Fruit fly (Drosophila melanogaster): ENCODE measurements around the gene NimC4.

The NimC4 gene

dm6 chr2L:14094606-14095005 lies 47.2 kb downstream of the NimC4 start (continued):
- TF ChIP-seq CG15514 (GFP tag; optimal IDR thresholded peaks at IDR 0.05) (no peak), CG7839 (tag; optimal IDR thresholded peaks at IDR 0.05) (no peak), CG5953 (GFP tag; IDR thresholded peaks at IDR 0.05) (no peak), HHEX (GFP tag; optimal IDR thresholded peaks at IDR 0.05) (no peak), dysf (GFP tag; IDR thresholded peaks at IDR 0.05) (peak; percentile 63; the same call in 2 of the 3 replicates), trem (tag; optimal IDR thresholded peaks at IDR 0.05) (no peak), C15 (GFP tag; IDR thresholded peaks at IDR 0.05) (no peak), emc (GFP tag; optimal IDR thresholded peaks at IDR 0.05) (no peak), CG7963 (GFP tag; IDR thresholded peaks at IDR 0.05; ENCODE audit: partially characterized antibody) (no peak), Sry-β (GFP tag; optimal IDR thresholded peaks at IDR 0.05) (no peak), MBD-R2 (GFP tag; IDR thresholded peaks at IDR 0.05) (no peak), lmd (GFP tag; IDR thresholded peaks at IDR 0.05) (no peak; the same call in 1 of the 2 replicates), twi (tag; optimal IDR thresholded peaks at IDR 0.05) (no peak), CG8290 (GFP tag; optimal IDR thresholded peaks at IDR 0.05) (peak; percentile 85), CG8290 (tag; optimal IDR thresholded peaks at IDR 0.05) (peak in 1 of 2 experiments; percentile 77), CG10366 (GFP tag; IDR thresholded peaks at IDR 0.05) (no peak), sens-2 (GFP tag; IDR thresholded peaks at IDR 0.05) (no peak), bigmax (GFP tag; optimal IDR thresholded peaks at IDR 0.05) (no peak), Blimp-1 (GFP tag; optimal IDR thresholded peaks at IDR 0.05) (no peak), Atf3 (GFP tag; optimal IDR thresholded peaks at IDR 0.05) (no peak), NfI (GFP tag; optimal IDR thresholded peaks at IDR 0.05) (peak; percentile 54), ab (GFP tag; optimal IDR thresholded peaks at IDR 0.05) (peak; percentile 2), zfh2 (GFP tag; optimal IDR thresholded peaks at IDR 0.05) (peak; percentile 54), lab (GFP tag; optimal IDR thresholded peaks at IDR 0.05) (no peak), fd102C (GFP tag; optimal IDR thresholded peaks at IDR 0.05) (no peak), HmgD (GFP tag; optimal IDR thresholded peaks at IDR 0.05) (peak; percentile 40), Dbx (GFP tag; IDR thresholded peaks at IDR 0.05) (no peak; the same call in none of the 3 replicates), CG31388 (GFP tag; optimal IDR thresholded peaks at IDR 0.05) (no peak), kni (GFP tag; optimal IDR thresholded peaks at IDR 0.05) (no peak), ems (GFP tag; optimal IDR thresholded peaks at IDR 0.05) (peak; percentile 24), chinmo (GFP tag; IDR thresholded peaks at IDR 0.05; ENCODE audit: partially characterized antibody) (no peak), unc-4 (GFP tag; IDR thresholded peaks at IDR 0.05; ENCODE audit: partially characterized antibody) (no peak; the same call in 1 of the 2 replicates), ro (GFP tag; IDR thresholded peaks at IDR 0.05) (no peak), Hand (GFP tag; optimal IDR thresholded peaks at IDR 0.05) (no peak), CG7786 (GFP tag; optimal IDR thresholded peaks at IDR 0.05) (peak; percentile 45), CG2712 (tag; optimal IDR thresholded peaks at IDR 0.05) (no peak), Dref (GFP tag; IDR thresholded peaks at IDR 0.05) (peak; percentile 37), CG11456 (GFP tag; IDR thresholded peaks at IDR 0.05) (no peak; the same call in 1 of the 3 replicates), D (optimal IDR thresholded peaks at IDR 0.05) (no peak), D (GFP tag; optimal IDR thresholded peaks at IDR 0.05) (no peak), CG7357 (GFP tag; IDR thresholded peaks at IDR 0.05) (no peak), zen (tag; optimal IDR thresholded peaks at IDR 0.05) (no peak), CG10654 (GFP tag; optimal IDR thresholded peaks at IDR 0.05) (peak; percentile 17), Atf6 (GFP tag; IDR thresholded peaks at IDR 0.05) (no peak), CG11696 (GFP tag; IDR thresholded peaks at IDR 0.05) (no peak), wek (GFP tag; optimal IDR thresholded peaks at IDR 0.05) (no peak), CG17385 (GFP tag; optimal IDR thresholded peaks at IDR 0.05) (no peak), CG42726 (GFP tag; IDR thresholded peaks at IDR 0.05; ENCODE audit: partially characterized antibody) (no peak; the same call in 1 of the 2 replicates), stc (GFP tag; IDR thresholded peaks at IDR 0.05) (no peak), az2 (GFP tag; optimal IDR thresholded peaks at IDR 0.05) (peak; percentile 17), cato (GFP tag; optimal IDR thresholded peaks at IDR 0.05; ENCODE audit: borderline replicate concordance) (peak; percentile 6), zf30C (GFP tag; optimal IDR thresholded peaks at IDR 0.05) (no peak)
